Fruit fly (Drosophila melanogaster) whole organism, embryonic: ENCODE results near the gene CG15461.
A peak's percentile ranks its signal among the peaks of the same experiment; 100 is the strongest.

Experiments
- BEAF-32 ChIP-seq: fragments of 200-800 bp; sonication (Bioruptor generic); optimal IDR thresholded peaks from 3 replicates; lab custom pipeline; 2017; ENCODE audit warnings: missing biosample characterization, missing genetic modification characterization, mild to moderate bottlenecking, moderate library complexity, missing genetic modification reagents
- CG11504 ChIP-seq: fragments of 200-800 bp; sonication (Bioruptor generic); optimal IDR thresholded peaks from 3 replicates; lab custom pipeline; 2019; ENCODE audit warnings: missing biosample characterization, mild to moderate bottlenecking, missing genetic modification characterization, moderate library complexity
- CG12071 ChIP-seq: fragments of 200-800 bp; sonication (Bioruptor generic); optimal IDR thresholded peaks from 3 replicates; lab custom pipeline; 2018; ENCODE audit warnings: missing biosample characterization, mild to moderate bottlenecking, missing genetic modification characterization
- CG13424 ChIP-seq: fragments of 200-800 bp; sonication (Bioruptor generic); optimal IDR thresholded peaks from 2 replicates; lab custom pipeline; 2019; ENCODE audit warnings: missing biosample characterization, mild to moderate bottlenecking, missing genetic modification characterization, moderate library complexity
- CG13894 ChIP-seq: fragments of 200-800 bp; sonication (Bioruptor generic); optimal IDR thresholded peaks from 3 replicates; lab custom pipeline; 2018; ENCODE audit warnings: missing biosample characterization, mild to moderate bottlenecking, missing genetic modification characterization, moderate library complexity
- CG14667 ChIP-seq: fragments of 200-800 bp; sonication (Bioruptor generic); IDR thresholded peaks from 2 replicates; pipeline ENCODE4 v1.3.6; 2022; ENCODE audit warnings: missing biosample characterization, missing genetic modification characterization
- CG15479 ChIP-seq: fragments of 200-800 bp; sonication (Bioruptor generic); optimal IDR thresholded peaks from 3 replicates; lab custom pipeline; 2019; ENCODE audit warnings: missing biosample characterization, mild to moderate bottlenecking, missing genetic modification characterization, moderate library complexity
- CG17802 ChIP-seq: fragments of 200-800 bp; sonication (Bioruptor generic); optimal IDR thresholded peaks from 2 replicates; lab custom pipeline; 2018; ENCODE audit warnings: missing biosample characterization, mild to moderate bottlenecking, missing genetic modification characterization, moderate library complexity
- CG18262 ChIP-seq: fragments of 200-800 bp; optimal IDR thresholded peaks from 3 replicates; lab custom pipeline; 2019; ENCODE audit warnings: missing biosample characterization, mild to moderate bottlenecking, missing genetic modification characterization, moderate library complexity
- CG3163 ChIP-seq: fragments of 200-800 bp; sonication (Bioruptor generic); optimal IDR thresholded peaks from 3 replicates; lab custom pipeline; 2016; ENCODE audit warnings: missing biosample characterization, missing genetic modification characterization
- CG32532 ChIP-seq: fragments of 200-800 bp; sonication (Bioruptor generic); IDR thresholded peaks from 2 replicates; pipeline ENCODE4 v1.3.6; 2022; ENCODE audit warnings: missing biosample characterization, missing genetic modification characterization
- CG43689 ChIP-seq: fragments of 200-800 bp; sonication (Bioruptor generic); IDR thresholded peaks from 2 replicates; pipeline ENCODE4 v1.3.6; 2022; ENCODE audit warnings: missing biosample characterization, missing genetic modification characterization
- CHES-1-like ChIP-seq: fragments of 200-800 bp; sonication (Bioruptor generic); optimal IDR thresholded peaks from 2 replicates; lab custom pipeline; 2016; ENCODE audit warnings: missing biosample characterization, missing genetic modification characterization
- CrebB ChIP-seq: fragments of 200-800 bp; sonication (Bioruptor generic); optimal IDR thresholded peaks from 3 replicates; lab custom pipeline; 2018; ENCODE audit warnings: missing biosample characterization, mild to moderate bottlenecking, missing genetic modification characterization
- Doc3 ChIP-seq: fragments of 200-800 bp; sonication (Bioruptor generic); IDR thresholded peaks from 3 replicates; pipeline ENCODE4 v1.3.6; 2022; ENCODE audit warnings: missing biosample characterization, missing genetic modification characterization; ENCODE audit not compliant: partially characterized antibody
- Eip74EF ChIP-seq, 2 experiments: fragments of 200-800 bp in 1 of 2; fragments of >200 bp in 1 of 2; sonication (Bioruptor generic) in 1 of 2; optimal IDR thresholded peaks; 2 replicates each; lab custom pipeline; 2017 to 2019; ENCODE audit warnings: missing biosample characterization in 2 of 2, missing genetic modification characterization in 2 of 2, mild to moderate bottlenecking in 1 of 2, moderate library complexity in 1 of 2
- Hr51 ChIP-seq, 2 experiments: fragments of 200-800 bp; sonication (Bioruptor generic); optimal IDR thresholded peaks; 2 replicates in 1 of 2; 3 replicates in 1 of 2; lab custom pipeline; 2016 to 2018; ENCODE audit warnings: missing biosample characterization in 2 of 2, missing genetic modification characterization in 2 of 2, mild to moderate bottlenecking in 1 of 2, moderate library complexity in 1 of 2
- MTF-1 ChIP-seq: fragments of 200-800 bp; sonication (Bioruptor generic); optimal IDR thresholded peaks from 2 replicates; lab custom pipeline; 2018; ENCODE audit warnings: missing biosample characterization, mild to moderate bottlenecking, missing genetic modification characterization, borderline replicate concordance
- Max ChIP-seq: fragments of 200-800 bp; sonication (Bioruptor generic); optimal IDR thresholded peaks from 2 replicates; lab custom pipeline; 2016; ENCODE audit warnings: missing biosample characterization, mild to moderate bottlenecking, missing genetic modification characterization
- Meics ChIP-seq: fragments of 200-800 bp; sonication (Bioruptor generic); optimal IDR thresholded peaks from 2 replicates; lab custom pipeline; 2017; ENCODE audit warnings: missing biosample characterization, mild to moderate bottlenecking, missing genetic modification characterization
- NC2β ChIP-seq: fragments of 200-800 bp; sonication (Bioruptor generic); optimal IDR thresholded peaks from 2 replicates; lab custom pipeline; 2016; ENCODE audit warnings: missing biosample characterization, missing genetic modification characterization
- Nf-YA ChIP-seq: fragments of 200-800 bp; sonication (Bioruptor generic); IDR thresholded peaks from 2 replicates; pipeline ENCODE4 v1.3.6; 2022; ENCODE audit warnings: missing biosample characterization, missing genetic modification characterization
- Pdp1 ChIP-seq, 2 experiments: fragments of 200-800 bp; sonication (Bioruptor generic); optimal IDR thresholded peaks; 3 replicates each; lab custom pipeline; 2016; ENCODE audit warnings: missing biosample characterization in 2 of 2, missing genetic modification characterization in 2 of 2, mild to moderate bottlenecking in 1 of 2, moderate library complexity in 1 of 2
- Scr ChIP-seq: fragments of 200-800 bp; sonication (Bioruptor generic); IDR thresholded peaks from 2 replicates; pipeline ENCODE4 v1.3.6; 2022; ENCODE audit warnings: missing biosample characterization, missing genetic modification characterization; ENCODE audit not compliant: partially characterized antibody
- Sry-β ChIP-seq: fragments of 200-800 bp; sonication (Bioruptor generic); optimal IDR thresholded peaks from 2 replicates; lab custom pipeline; 2018; ENCODE audit warnings: missing biosample characterization, mild to moderate bottlenecking, missing genetic modification characterization, moderate library complexity
- Sry-δ ChIP-seq: fragments of 200-800 bp; sonication (Bioruptor generic); optimal IDR thresholded peaks from 2 replicates; lab custom pipeline; 2016; ENCODE audit warnings: missing biosample characterization, missing genetic modification characterization
- Taf1 ChIP-seq: fragments of 200-800 bp; sonication (Bioruptor generic); IDR thresholded peaks from 2 replicates; pipeline ENCODE4 v1.3.6; 2022; ENCODE audit warnings: missing biosample characterization, missing genetic modification characterization
- abd-A ChIP-seq: fragments of 200-800 bp; sonication (Bioruptor generic); optimal IDR thresholded peaks from 3 replicates; lab custom pipeline; 2019; ENCODE audit warnings: missing biosample characterization, mild to moderate bottlenecking, missing genetic modification characterization, moderate library complexity
- az2 ChIP-seq: fragments of 200-800 bp; sonication (Bioruptor generic); optimal IDR thresholded peaks from 3 replicates; lab custom pipeline; 2016; ENCODE audit warnings: missing biosample characterization, missing genetic modification characterization
- cato ChIP-seq: fragments of 200-800 bp; sonication (Bioruptor generic); optimal IDR thresholded peaks from 2 replicates; lab custom pipeline; 2016; ENCODE audit warnings: missing biosample characterization, missing genetic modification characterization, borderline replicate concordance
- cg ChIP-seq: fragments of 200-800 bp; sonication (Bioruptor generic); optimal IDR thresholded peaks from 3 replicates; lab custom pipeline; 2019; ENCODE audit warnings: missing biosample characterization, mild to moderate bottlenecking, missing genetic modification characterization, moderate library complexity
- corto ChIP-seq: fragments of 200-800 bp; sonication (Bioruptor generic); optimal IDR thresholded peaks from 2 replicates; lab custom pipeline; 2016; ENCODE audit warnings: missing biosample characterization, mild to moderate bottlenecking, missing genetic modification characterization, moderate library complexity
- crol ChIP-seq: fragments of 200-800 bp; sonication (Bioruptor generic); IDR thresholded peaks from 2 replicates; pipeline ENCODE4 v1.3.6; 2022; ENCODE audit warnings: missing biosample characterization, missing genetic modification characterization
- gce ChIP-seq: fragments of 200-800 bp; sonication (Bioruptor generic); IDR thresholded peaks from 3 replicates; pipeline ENCODE4 v1.3.6; 2022; ENCODE audit warnings: missing biosample characterization, missing genetic modification characterization
- gem ChIP-seq: fragments of 200-800 bp; sonication (Bioruptor generic); optimal IDR thresholded peaks from 2 replicates; lab custom pipeline; 2019; ENCODE audit warnings: missing biosample characterization, mild to moderate bottlenecking, missing genetic modification characterization, moderate library complexity
- gfzf ChIP-seq: fragments of 200-800 bp; sonication (Bioruptor generic); optimal IDR thresholded peaks from 2 replicates; lab custom pipeline; 2016; ENCODE audit warnings: missing biosample characterization, mild to moderate bottlenecking, missing genetic modification characterization, moderate library complexity
- her ChIP-seq: fragments of 200-800 bp; sonication (Bioruptor generic); optimal IDR thresholded peaks from 2 replicates; lab custom pipeline; 2016; ENCODE audit warnings: missing biosample characterization, missing genetic modification characterization
- ind ChIP-seq: fragments of 200-800 bp; sonication (Bioruptor generic); optimal IDR thresholded peaks from 3 replicates; lab custom pipeline; 2016; ENCODE audit warnings: missing biosample characterization, missing genetic modification characterization
- kah ChIP-seq: fragments of 200-800 bp; sonication (Bioruptor generic); optimal IDR thresholded peaks from 2 replicates; lab custom pipeline; 2018; ENCODE audit warnings: missing biosample characterization, mild to moderate bottlenecking, missing genetic modification characterization
- lab ChIP-seq: fragments of 200-800 bp; sonication (Bioruptor generic); optimal IDR thresholded peaks from 3 replicates; lab custom pipeline; 2017; ENCODE audit warnings: missing biosample characterization, missing genetic modification characterization, mild to moderate bottlenecking, moderate library complexity, missing genetic modification reagents
- nom ChIP-seq: fragments of 200-800 bp; sonication (Bioruptor generic); optimal IDR thresholded peaks from 2 replicates; lab custom pipeline; 2017; ENCODE audit warnings: missing biosample characterization, missing genetic modification characterization, mild to moderate bottlenecking, moderate library complexity, missing genetic modification reagents
- phol ChIP-seq: fragments of 200-800 bp; sonication (Bioruptor generic); optimal IDR thresholded peaks from 3 replicates; lab custom pipeline; 2018; ENCODE audit warnings: missing biosample characterization, mild to moderate bottlenecking, missing genetic modification characterization, moderate library complexity
- schlank ChIP-seq: fragments of 200-800 bp; sonication (Bioruptor generic); optimal IDR thresholded peaks from 2 replicates; lab custom pipeline; 2018; ENCODE audit warnings: missing biosample characterization, mild to moderate bottlenecking, missing genetic modification characterization
- sens ChIP-seq: fragments of 200-800 bp; sonication (Bioruptor generic); peaks from one replicate; lab custom pipeline; 2016; ENCODE audit warnings: missing biosample characterization, missing genetic modification characterization
- slou ChIP-seq: fragments of 200-800 bp; sonication (Bioruptor generic); optimal IDR thresholded peaks from 3 replicates; lab custom pipeline; 2016; ENCODE audit warnings: missing biosample characterization, missing genetic modification characterization
- ssp ChIP-seq: fragments of 200-800 bp; sonication (Bioruptor generic); IDR thresholded peaks from 2 replicates; pipeline ENCODE4 v1.3.6; 2022; ENCODE audit warnings: missing biosample characterization, missing genetic modification characterization
- stwl ChIP-seq: fragments of 200-800 bp; sonication (Bioruptor generic); optimal IDR thresholded peaks from 3 replicates; lab custom pipeline; 2018; ENCODE audit warnings: missing biosample characterization, mild to moderate bottlenecking, missing genetic modification characterization, moderate library complexity
- tio ChIP-seq: fragments of 200-800 bp; sonication (Bioruptor generic); optimal IDR thresholded peaks from 2 replicates; lab custom pipeline; 2017; ENCODE audit warnings: missing biosample characterization, missing genetic modification characterization, inconsistent platforms
- zen ChIP-seq: fragments of 200-800 bp; sonication (Bioruptor generic); optimal IDR thresholded peaks from 3 replicates; lab custom pipeline; 2018; ENCODE audit warnings: missing biosample characterization, mild to moderate bottlenecking, missing genetic modification characterization, moderate library complexity

CG15461 gene

dm6 chrX:20524754-20525236, 38.8 kb downstream of the CG15461 start, which contains the start of gene Tak1 (continued):
- TF ChIP-seq Meics (GFP tag; lab: Kevin White, UChicago) (peak; percentile 59), her (GFP tag; lab: Kevin White, UChicago) (peak; percentile 55), CHES-1-like (no peak), gem (tag; lab: Kevin White, UChicago) (peak; percentile 55), Sry-δ (GFP tag; lab: Kevin White, UChicago) (peak; percentile 78), abd-A (tag; lab: Kevin White, UChicago) (no peak), CG18262 (tag; lab: Kevin White, UChicago) (peak; percentile 48), CG32532 (GFP tag; lab: Robert Waterston, UW) (peak; percentile 88), CrebB (tag; lab: Kevin White, UChicago) (peak; percentile 10), lab (GFP tag; lab: Kevin White, UChicago) (peak; percentile 24), Nf-YA (GFP tag; lab: Robert Waterston, UW) (0 out of 2 replicates have a peak, but pooled peaks have one; percentile 37), Max (GFP tag; lab: Kevin White, UChicago) (peak; percentile 30), zen (tag; lab: Kevin White, UChicago) (peak; percentile 18), Sry-β (GFP tag; lab: Kevin White, UChicago) (no peak), Eip74EF (GFP tag; optimal IDR thresholded peaks at IDR 0.05; lab: Kevin White, UChicago) (no peak), CG12071 (GFP tag; lab: Kevin White, UChicago) (no peak), CG13894 (tag; lab: Kevin White, UChicago) (peak; percentile 30), CG43689 (GFP tag; lab: Robert Waterston, UW) (no peak), slou (GFP tag; lab: Kevin White, UChicago) (no peak), corto (GFP tag; lab: Kevin White, UChicago) (no peak), gfzf (GFP tag; lab: Kevin White, UChicago) (peak; percentile 21), az2 (GFP tag; lab: Kevin White, UChicago) (peak; percentile 70), cg (GFP tag; lab: Kevin White, UChicago) (no peak), stwl (peak; percentile 82), Hr51 (GFP tag; optimal IDR thresholded peaks at IDR 0.05; lab: Kevin White, UChicago) (peak; percentile 8 to 19), ind (peak; percentile 42), cato (GFP tag; lab: Kevin White, UChicago) (peak; percentile 5), Pdp1 (GFP tag; optimal IDR thresholded peaks at IDR 0.05; lab: Kevin White, UChicago) (peak; percentile 1 to 52), sens (GFP tag; lab: Kevin White, UChicago) (peak; percentile 92), gce (no peak), CG13424 (tag; lab: Kevin White, UChicago) (peak; percentile 14), MTF-1 (peak; percentile 45), phol (tag; lab: Kevin White, UChicago) (peak; percentile 45), crol (GFP tag; lab: Robert Waterston, UW) (no peak), Doc3 (GFP tag; lab: Robert Waterston, UW) (peak; percentile 72), CG3163 (GFP tag; lab: Kevin White, UChicago) (no peak), BEAF-32 (GFP tag; lab: Kevin White, UChicago) (peak; percentile 65), tio (GFP tag; lab: Kevin White, UChicago) (peak; percentile 47), CG11504 (tag; lab: Kevin White, UChicago) (peak; percentile 58), CG14667 (GFP tag; lab: Robert Waterston, UW) (peak; percentile 10; the same call in 1 of the 2 replicates), NC2β (GFP tag; lab: Kevin White, UChicago) (peak; percentile 26), Taf1 (0 out of 2 replicates have a peak, but pooled peaks have one; percentile 23), nom (GFP tag; lab: Kevin White, UChicago) (no peak), CG17802 (tag; lab: Kevin White, UChicago) (peak; percentile 89), CG15479 (GFP tag; lab: Kevin White, UChicago) (no peak), Scr (peak; percentile 75), kah (GFP tag; lab: Kevin White, UChicago) (no peak), ssp (peak; percentile 38), schlank (tag; lab: Kevin White, UChicago) (no peak)
